Worm (Caenorhabditis elegans): ENCODE data around the gene clc-5.

The clc-5 gene

DNA sequence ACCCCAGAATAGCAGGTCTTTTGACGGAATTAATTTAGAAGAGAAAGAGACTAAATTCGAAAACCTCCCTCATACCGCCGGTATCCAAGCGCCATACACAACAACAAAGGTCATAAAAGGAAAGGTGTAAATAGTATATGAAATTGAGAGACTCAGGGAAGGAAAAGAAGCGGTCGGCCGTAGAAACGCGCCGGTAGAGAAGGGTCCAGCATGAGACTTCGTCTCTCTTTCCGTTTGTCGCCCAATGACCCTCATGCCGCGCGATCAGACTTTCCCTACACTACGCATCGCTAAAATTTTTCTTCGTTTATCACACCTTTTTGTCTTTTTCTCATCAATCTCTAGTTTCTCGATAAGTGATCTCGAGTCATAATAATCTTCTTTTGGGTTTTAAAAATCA, 2.9 kb upstream of the clc-5 start (continued):
- TF ChIP-seq ceh-8 (GFP tag; optimal IDR thresholded peaks at IDR 0.05) = no peak
- TF ChIP-seq irx-1 (tag; optimal IDR thresholded peaks at IDR 0.05) = no peak
- TF ChIP-seq nhr-12 (tag; optimal IDR thresholded peaks at IDR 0.05) = no peak
- no peak for TF ChIP-seq efl-1 (optimal IDR thresholded peaks at IDR 0.05)
- no peak for TF ChIP-seq efl-1 (GFP tag; optimal IDR thresholded peaks at IDR 0.05 in 1 of 2)
- no peak for TF ChIP-seq hlh-17 (GFP tag; optimal IDR thresholded peaks at IDR 0.05; ENCODE audit: borderline replicate concordance)
- no peak for TF ChIP-seq unc-130 (tag; optimal IDR thresholded peaks at IDR 0.05)
- no peak for TF ChIP-seq fos-1 (tag; optimal IDR thresholded peaks at IDR 0.05)
- TF ChIP-seq mep-1 (tag; optimal IDR thresholded peaks at IDR 0.05) = no peak
- no peak for TF ChIP-seq unc-98 (GFP tag; IDR thresholded peaks at IDR 0.05)
- no peak for TF ChIP-seq ztf-4 (tag; optimal IDR thresholded peaks at IDR 0.05)
- TF ChIP-seq lin-14 (GFP tag; optimal IDR thresholded peaks at IDR 0.05) = peak; percentile 67
- no peak for TF ChIP-seq C04F5.9 (tag; optimal IDR thresholded peaks at IDR 0.05)
- TF ChIP-seq unc-86 (tag; optimal IDR thresholded peaks at IDR 0.05) = no peak
- TF ChIP-seq Y116A8C.19 (tag; optimal IDR thresholded peaks at IDR 0.05; ENCODE audit: borderline replicate concordance) = no peak
- no peak for TF ChIP-seq dpl-1 (GFP tag; optimal IDR thresholded peaks at IDR 0.05)
- no peak for TF ChIP-seq ets-5 (GFP tag; IDR thresholded peaks at IDR 0.05)
- no peak for TF ChIP-seq mef-2 (tag; optimal IDR thresholded peaks at IDR 0.05)
- no peak for TF ChIP-seq zag-1 (tag; optimal IDR thresholded peaks at IDR 0.05)
- no peak for TF ChIP-seq unc-62 (GFP tag; optimal IDR thresholded peaks at IDR 0.05)
- TF ChIP-seq elt-2 (tag; optimal IDR thresholded peaks at IDR 0.05) = no peak
- TF ChIP-seq aly-2 (tag; optimal IDR thresholded peaks at IDR 0.05) = no peak
- TF ChIP-seq blmp-1 (tag; optimal IDR thresholded peaks at IDR 0.05) = peak; percentile 86
- TF ChIP-seq efl-3 (GFP tag; optimal IDR thresholded peaks at IDR 0.05) = no peak
- peak in 1 of 2 experiments; percentile 16 for TF ChIP-seq lsy-2 (tag; optimal IDR thresholded peaks at IDR 0.05)
- TF ChIP-seq ces-1 (GFP tag; optimal IDR thresholded peaks at IDR 0.05) = no peak
- TF ChIP-seq sptf-1 (tag; optimal IDR thresholded peaks at IDR 0.05) = no peak
- no peak for TF ChIP-seq ceh-90 (tag; optimal IDR thresholded peaks at IDR 0.05)
- peak; percentile 49 for TF ChIP-seq nhr-20 (tag; optimal IDR thresholded peaks at IDR 0.05)

DNA sequence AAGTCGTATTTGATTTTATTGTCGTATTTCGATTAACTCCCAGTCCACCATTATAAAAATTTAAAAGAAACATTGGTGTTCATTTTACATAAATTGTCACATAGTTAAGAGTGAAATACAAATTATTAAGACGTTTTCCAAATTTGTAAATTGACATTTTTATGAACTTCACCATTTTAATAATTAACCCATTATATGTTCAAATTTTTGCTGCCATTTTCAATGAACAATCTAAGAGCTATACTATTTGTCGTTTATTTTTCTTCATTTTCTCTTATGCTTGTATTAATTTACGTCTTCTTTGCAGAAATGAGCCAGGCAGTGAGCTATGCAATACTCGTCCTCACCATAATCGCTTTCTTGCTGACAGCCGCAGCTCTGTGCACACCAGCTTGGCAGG, 2.2 kb upstream of the clc-5 start, which contains the start of gene clc-2:
clc-2 (plus strand) TSS at position 301 of the 400 bp plus-strand sequence.
- TF ChIP-seq efl-3 (GFP tag; optimal IDR thresholded peaks at IDR 0.05) = no peak
- no peak for TF ChIP-seq skn-1 (tag; optimal IDR thresholded peaks at IDR 0.05)
- no peak for TF ChIP-seq egl-27 (tag; optimal IDR thresholded peaks at IDR 0.05)
- TF ChIP-seq lsy-2 (tag; optimal IDR thresholded peaks at IDR 0.05) = no peak

DNA sequence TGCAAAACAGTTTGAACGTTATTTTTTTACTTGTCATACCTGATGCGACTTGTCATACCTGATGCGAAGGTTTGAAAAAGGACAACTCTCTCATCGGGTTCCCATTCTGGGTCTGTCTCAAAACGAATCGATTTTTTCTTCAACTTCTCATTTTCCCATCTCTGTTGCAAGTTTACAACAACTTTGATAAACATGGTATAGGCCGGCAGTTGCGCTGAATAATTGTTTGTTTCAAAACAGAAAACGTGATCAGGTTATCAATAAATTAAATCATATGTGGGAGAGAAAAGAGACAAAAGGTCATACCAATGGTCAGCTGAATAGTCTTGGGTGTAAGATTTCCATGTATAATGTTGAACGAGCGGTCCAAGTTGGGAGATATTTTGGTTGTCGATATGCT, 3.5 kb downstream of the clc-5 start:
- no peak for TF ChIP-seq pag-3 (tag; optimal IDR thresholded peaks at IDR 0.05; ENCODE audit: borderline replicate concordance, insufficient read depth)
- TF ChIP-seq jun-1 (tag; optimal IDR thresholded peaks at IDR 0.05) = no peak
- no peak for TF ChIP-seq nhr-90 (tag; optimal IDR thresholded peaks at IDR 0.05; ENCODE audit: poor library complexity)
- TF ChIP-seq sup-37 (GFP tag; optimal IDR thresholded peaks at IDR 0.05) = no peak
- no peak for TF ChIP-seq ceh-82 (tag; optimal IDR thresholded peaks at IDR 0.05)
- TF ChIP-seq mef-2 (tag; optimal IDR thresholded peaks at IDR 0.05) = no peak
- peak in 1 of 2 experiments; percentile 13 for TF ChIP-seq mdl-1 (tag; optimal IDR thresholded peaks at IDR 0.05)
- peak; percentile 54 for TF ChIP-seq snu-23 (GFP tag; optimal IDR thresholded peaks at IDR 0.05)
- no peak for TF ChIP-seq pqm-1 (tag; optimal IDR thresholded peaks at IDR 0.05)
- TF ChIP-seq snpc-4 (tag; optimal IDR thresholded peaks at IDR 0.05) = no peak
- TF ChIP-seq nhr-20 (tag; optimal IDR thresholded peaks at IDR 0.05) = peak; percentile 50
- no peak for TF ChIP-seq egl-13 (tag; optimal IDR thresholded peaks at IDR 0.05)
- TF ChIP-seq nhr-71 (tag; optimal IDR thresholded peaks at IDR 0.05) = peak; percentile 52
- no peak for TF ChIP-seq irx-1 (tag; optimal IDR thresholded peaks at IDR 0.05)
- TF ChIP-seq vab-15 (tag; optimal IDR thresholded peaks at IDR 0.05) = no peak
- TF ChIP-seq sptf-1 (tag; optimal IDR thresholded peaks at IDR 0.05) = no peak
- no peak for TF ChIP-seq aly-2 (tag; optimal IDR thresholded peaks at IDR 0.05)
- TF ChIP-seq unc-30 (tag; optimal IDR thresholded peaks at IDR 0.05) = no peak
- no peak for TF ChIP-seq hlh-17 (GFP tag; optimal IDR thresholded peaks at IDR 0.05; ENCODE audit: borderline replicate concordance)
- TF ChIP-seq nhr-237 (tag; optimal IDR thresholded peaks at IDR 0.05) = no peak
- TF ChIP-seq lin-15B (tag; optimal IDR thresholded peaks at IDR 0.05) = no peak
- no peak for TF ChIP-seq F16B12.6 (tag; optimal IDR thresholded peaks at IDR 0.05)
- TF ChIP-seq unc-130 (tag; optimal IDR thresholded peaks at IDR 0.05) = no peak
- peak; percentile 85 for TF ChIP-seq nhr-85 (tag)
- TF ChIP-seq rnt-1 (tag; optimal IDR thresholded peaks at IDR 0.05) = no peak
- no peak for TF ChIP-seq alr-1 (tag; optimal IDR thresholded peaks at IDR 0.05; ENCODE audit: borderline replicate concordance)
- TF ChIP-seq nhr-12 (tag; optimal IDR thresholded peaks at IDR 0.05) = no peak
- TF ChIP-seq dpl-1 (GFP tag; optimal IDR thresholded peaks at IDR 0.05) = no peak
